Worm (Caenorhabditis elegans) whole organism, young adult: ENCODE results near the gene F54H5.14.

Experiments used
- B0035.1 ChIP-seq: sonication (generic microtip); optimal IDR thresholded peaks from 2 replicates; lab custom pipeline; 2016; ENCODE audit warnings: missing genetic modification characterization, mild to moderate bottlenecking, missing compliant biosample characterization, missing genotype, missing genetic modification reagents
- C06A6.2 ChIP-seq: fragments of 200-800 bp; sonication (Bioruptor generic); conservative IDR thresholded peaks from 2 replicates; pipeline ENCODE4 v1.3.6; 2022; ENCODE audit warnings: missing genetic modification characterization, missing compliant biosample characterization
- F39B2.1 ChIP-seq: fragments of 200-800 bp; sonication (Bioruptor generic); IDR thresholded peaks from 2 replicates; pipeline ENCODE4 v1.3.6; 2022; ENCODE audit warnings: missing genetic modification reagents, missing genetic modification characterization, missing compliant biosample characterization
- F55B11.4 ChIP-seq: sonication (generic microtip); optimal IDR thresholded peaks from 2 replicates; lab custom pipeline; 2016; ENCODE audit warnings: missing compliant biosample characterization, missing genetic modification characterization, borderline replicate concordance; ENCODE audit not compliant: insufficient read depth
- K11D2.4 ChIP-seq: fragments of 200-800 bp; sonication (Bioruptor generic); IDR thresholded peaks from 2 replicates; pipeline ENCODE4 v1.3.6; 2022; ENCODE audit warnings: missing genetic modification reagents, missing genetic modification characterization, missing compliant biosample characterization
- Y67H2A.10 ChIP-seq: fragments of 200-800 bp; sonication (Bioruptor generic); conservative IDR thresholded peaks from 2 replicates; pipeline ENCODE4 v1.3.6; 2022; ENCODE audit warnings: missing genetic modification reagents, missing genetic modification characterization, missing compliant biosample characterization
- akir-1 ChIP-seq: fragments of 200-800 bp; sonication (Bioruptor generic); optimal IDR thresholded peaks from 2 replicates; lab custom pipeline; 2018; ENCODE audit warnings: mild to moderate bottlenecking, missing genetic modification characterization, moderate library complexity, missing compliant biosample characterization
- aptf-3 ChIP-seq: fragments of 200-800 bp; sonication (Bioruptor generic); IDR thresholded peaks from 2 replicates; pipeline ENCODE4 v1.3.6; 2022; ENCODE audit warnings: missing genetic modification characterization, missing compliant biosample characterization
- atf-7 ChIP-seq: sonication (generic microtip); optimal IDR thresholded peaks from 2 replicates; lab custom pipeline; 2017; ENCODE audit warnings: mild to moderate bottlenecking, missing genetic modification characterization, missing compliant biosample characterization
- attf-3 ChIP-seq: fragments of 200-800 bp; sonication (Bioruptor generic); conservative IDR thresholded peaks from 2 replicates; pipeline ENCODE4 v1.3.6; 2022; ENCODE audit warnings: missing genetic modification reagents, missing genetic modification characterization, missing compliant biosample characterization
- attf-6 ChIP-seq: fragments of 200-800 bp; sonication (Bioruptor generic); IDR thresholded peaks from 2 replicates; pipeline ENCODE4 v1.3.6; 2022; ENCODE audit warnings: missing genetic modification reagents, missing genetic modification characterization, missing compliant biosample characterization
- cebp-1 ChIP-seq, 2 experiments: fragments of 200-800 bp in 1 of 2; sonication (Bioruptor generic) in 1 of 2; sonication (generic microtip) in 1 of 2; IDR thresholded peaks in 1 of 2; optimal IDR thresholded peaks in 1 of 2; 2 replicates each; pipeline versions ENCODE4 v1.3.6 to Lab custom; 2017 to 2022; ENCODE audit warnings: missing compliant biosample characterization in 2 of 2, missing genetic modification characterization in 2 of 2, mild to moderate bottlenecking in 1 of 2, missing genetic modification reagents in 1 of 2, moderate library complexity in 1 of 2
- ceh-27 ChIP-seq: fragments of 200-800 bp; sonication (Bioruptor generic); optimal IDR thresholded peaks from 2 replicates; lab custom pipeline; 2018; ENCODE audit warnings: mild to moderate bottlenecking, missing genetic modification characterization, moderate library complexity, missing compliant biosample characterization
- ceh-40 ChIP-seq: fragments of 200-800 bp; sonication (Bioruptor generic); IDR thresholded peaks from 2 replicates; pipeline ENCODE4 v1.3.6; 2022; ENCODE audit warnings: missing genetic modification characterization, missing compliant biosample characterization
- ceh-79 ChIP-seq: sonication (generic microtip); optimal IDR thresholded peaks from 2 replicates; lab custom pipeline; 2017; ENCODE audit warnings: mild to moderate bottlenecking, missing genetic modification characterization, missing compliant biosample characterization
- ceh-91 ChIP-seq: fragments of 200-800 bp; sonication (Bioruptor generic); IDR thresholded peaks from 2 replicates; pipeline ENCODE4 v1.3.6; 2022; ENCODE audit warnings: missing genetic modification reagents, missing genetic modification characterization, missing compliant biosample characterization
- chd-7 ChIP-seq: sonication (generic microtip); optimal IDR thresholded peaks from 2 replicates; lab custom pipeline; 2016; ENCODE audit warnings: mild to moderate bottlenecking, missing genetic modification characterization, moderate library complexity, missing compliant biosample characterization
- die-1 ChIP-seq: sonication (generic microtip); optimal IDR thresholded peaks from 2 replicates; lab custom pipeline; 2016; ENCODE audit warnings: missing genotype, mild to moderate bottlenecking, missing genetic modification characterization, missing compliant biosample characterization
- dox-1 ChIP-seq: fragments of 200-800 bp; sonication (Bioruptor generic); IDR thresholded peaks from 2 replicates; pipeline ENCODE4 v1.3.6; 2022; ENCODE audit warnings: missing genetic modification reagents, missing genetic modification characterization, missing compliant biosample characterization
- dpff-1 ChIP-seq: sonication (generic microtip); optimal IDR thresholded peaks from 2 replicates; lab custom pipeline; 2017; ENCODE audit warnings: mild to moderate bottlenecking, missing genetic modification characterization, missing compliant biosample characterization
- dpl-1 ChIP-seq: fragments of 150-350 bp; optimal IDR thresholded peaks from 2 replicates; lab custom pipeline; 2014; ENCODE audit warnings: missing biosample characterization, missing genetic modification reagents, missing genetic modification characterization
- egl-44 ChIP-seq: fragments of 200-800 bp; sonication (Bioruptor generic); IDR thresholded peaks from 2 replicates; pipeline ENCODE4 v1.3.6; 2022; ENCODE audit warnings: missing genetic modification reagents, missing genetic modification characterization, missing compliant biosample characterization
- fkh-3 ChIP-seq: sonication (generic microtip); optimal IDR thresholded peaks from 2 replicates; lab custom pipeline; 2016; ENCODE audit warnings: mild to moderate bottlenecking, missing genetic modification characterization, missing compliant biosample characterization
- gei-17 ChIP-seq: fragments of 200-800 bp; sonication (Bioruptor generic); optimal IDR thresholded peaks from 2 replicates; lab custom pipeline; 2018; ENCODE audit warnings: mild to moderate bottlenecking, missing genetic modification characterization, missing compliant biosample characterization
- hlh-12 ChIP-seq: sonication (generic microtip); optimal IDR thresholded peaks from 2 replicates; lab custom pipeline; 2016; ENCODE audit warnings: missing genetic modification characterization, missing compliant biosample characterization
- lag-1 ChIP-seq: fragments of 200-800 bp; sonication (Bioruptor generic); IDR thresholded peaks from 2 replicates; pipeline ENCODE4 v1.3.6; 2022; ENCODE audit warnings: missing genetic modification reagents, missing genetic modification characterization, missing compliant biosample characterization
- let-526 ChIP-seq: fragments of 200-800 bp; sonication (Bioruptor generic); IDR thresholded peaks from 2 replicates; pipeline ENCODE4 v1.3.6; 2022; ENCODE audit warnings: missing genetic modification reagents, missing genetic modification characterization, missing compliant biosample characterization
- let-607 ChIP-seq, 2 experiments: fragments of 200-800 bp in 1 of 2; sonication (Bioruptor generic) in 1 of 2; sonication (generic microtip) in 1 of 2; optimal IDR thresholded peaks; 2 replicates each; lab custom pipeline; 2016 to 2018; ENCODE audit warnings: mild to moderate bottlenecking in 2 of 2, missing compliant biosample characterization in 2 of 2, missing genetic modification characterization in 2 of 2, moderate library complexity in 2 of 2, missing genotype in 1 of 2
- lin-26 ChIP-seq: fragments of 200-800 bp; sonication (Bioruptor generic); IDR thresholded peaks from 2 replicates; pipeline ENCODE4 v1.3.6; 2022; ENCODE audit warnings: missing genetic modification reagents, missing genetic modification characterization, missing compliant biosample characterization
- lsy-27 ChIP-seq: sonication (generic microtip); optimal IDR thresholded peaks from 2 replicates; lab custom pipeline; 2017; ENCODE audit warnings: missing genetic modification characterization, mild to moderate bottlenecking, missing compliant biosample characterization, antibody characterized with exemption, missing genotype, borderline replicate concordance; ENCODE audit not compliant: insufficient read depth
- madf-8 ChIP-seq: fragments of 200-800 bp; sonication (Bioruptor generic); conservative IDR thresholded peaks from 2 replicates; pipeline ENCODE4 v1.3.6; 2022; ENCODE audit warnings: missing genetic modification reagents, missing genetic modification characterization, missing compliant biosample characterization
- nfya-1 ChIP-seq: sonication (generic microtip); optimal IDR thresholded peaks from 2 replicates; lab custom pipeline; 2017; ENCODE audit warnings: antibody characterized with exemption, missing compliant biosample characterization, missing genetic modification characterization, borderline replicate concordance; ENCODE audit not compliant: insufficient read depth
- nfya-2 ChIP-seq: fragments of 200-800 bp; sonication (Bioruptor generic); IDR thresholded peaks from 2 replicates; pipeline ENCODE4 v1.3.6; 2022; ENCODE audit warnings: missing genetic modification reagents, missing genetic modification characterization, missing compliant biosample characterization
- nhr-179 ChIP-seq: sonication (generic microtip); optimal IDR thresholded peaks from 2 replicates; lab custom pipeline; 2016; ENCODE audit warnings: mild to moderate bottlenecking, missing genetic modification characterization, missing compliant biosample characterization
- nhr-27 ChIP-seq: fragments of 200-800 bp; sonication (Bioruptor generic); optimal IDR thresholded peaks from 2 replicates; lab custom pipeline; 2018; ENCODE audit warnings: mild to moderate bottlenecking, missing genetic modification characterization, moderate library complexity, missing compliant biosample characterization
- pbrm-1 ChIP-seq: fragments of 200-800 bp; sonication (Bioruptor generic); IDR thresholded peaks from 2 replicates; pipeline ENCODE4 v1.3.6; 2022; ENCODE audit warnings: missing genetic modification reagents, missing genetic modification characterization, missing compliant biosample characterization
- sea-2 ChIP-seq: fragments of 200-800 bp; sonication (Bioruptor generic); IDR thresholded peaks from 2 replicates; pipeline ENCODE4 v1.3.6; 2022; ENCODE audit warnings: missing genetic modification characterization, missing compliant biosample characterization
- snpc-1.3 ChIP-seq: sonication (generic microtip); optimal IDR thresholded peaks from 2 replicates; lab custom pipeline; 2017; ENCODE audit warnings: missing genetic modification characterization, mild to moderate bottlenecking, missing compliant biosample characterization, antibody characterized with exemption, moderate library complexity, missing genotype, missing genetic modification reagents; ENCODE audit not compliant: insufficient read depth
- snpc-4 ChIP-seq, 5 experiments: fragments of 150-350 bp in 1 of 5; sonication (generic microtip) in 4 of 5; optimal IDR thresholded peaks; 2 replicates each; lab custom pipeline; 2014 to 2018; ENCODE audit warnings: missing genetic modification characterization in 5 of 5, missing biosample characterization in 3 of 5, antibody characterized with exemption in 2 of 5, mild to moderate bottlenecking in 2 of 5, missing compliant biosample characterization in 2 of 5, missing genotype in 2 of 5, moderate library complexity in 2 of 5, missing genetic modification reagents in 1 of 5
- tbp1 ChIP-seq: fragments of 200-800 bp; sonication (Bioruptor generic); optimal IDR thresholded peaks from 2 replicates; lab custom pipeline; 2018; ENCODE audit warnings: mild to moderate bottlenecking, missing genetic modification characterization, missing compliant biosample characterization
- tbx-9 ChIP-seq: sonication (generic microtip); optimal IDR thresholded peaks from 2 replicates; lab custom pipeline; 2016; ENCODE audit warnings: borderline replicate concordance, missing genetic modification characterization, inconsistent platforms, missing compliant biosample characterization
- zim-3 ChIP-seq: sonication (generic microtip); optimal IDR thresholded peaks from 2 replicates; lab custom pipeline; 2017; ENCODE audit warnings: mild to moderate bottlenecking, missing genetic modification characterization, moderate library complexity, missing compliant biosample characterization
- ztf-22 ChIP-seq: fragments of 200-800 bp; sonication (Bioruptor generic); optimal IDR thresholded peaks from 2 replicates; lab custom pipeline; 2018; ENCODE audit warnings: mild to moderate bottlenecking, missing genetic modification characterization, moderate library complexity, missing compliant biosample characterization
- ztf-26 ChIP-seq: sonication (generic microtip); optimal IDR thresholded peaks from 2 replicates; lab custom pipeline; 2017; ENCODE audit warnings: missing genetic modification characterization, missing compliant biosample characterization
- ztf-6 ChIP-seq: fragments of 200-800 bp; sonication (Bioruptor generic); IDR thresholded peaks from 2 replicates; pipeline ENCODE4 v1.3.6; 2022; ENCODE audit warnings: missing genetic modification reagents, missing genetic modification characterization, missing compliant biosample characterization

The F54H5.14 gene

DNA sequence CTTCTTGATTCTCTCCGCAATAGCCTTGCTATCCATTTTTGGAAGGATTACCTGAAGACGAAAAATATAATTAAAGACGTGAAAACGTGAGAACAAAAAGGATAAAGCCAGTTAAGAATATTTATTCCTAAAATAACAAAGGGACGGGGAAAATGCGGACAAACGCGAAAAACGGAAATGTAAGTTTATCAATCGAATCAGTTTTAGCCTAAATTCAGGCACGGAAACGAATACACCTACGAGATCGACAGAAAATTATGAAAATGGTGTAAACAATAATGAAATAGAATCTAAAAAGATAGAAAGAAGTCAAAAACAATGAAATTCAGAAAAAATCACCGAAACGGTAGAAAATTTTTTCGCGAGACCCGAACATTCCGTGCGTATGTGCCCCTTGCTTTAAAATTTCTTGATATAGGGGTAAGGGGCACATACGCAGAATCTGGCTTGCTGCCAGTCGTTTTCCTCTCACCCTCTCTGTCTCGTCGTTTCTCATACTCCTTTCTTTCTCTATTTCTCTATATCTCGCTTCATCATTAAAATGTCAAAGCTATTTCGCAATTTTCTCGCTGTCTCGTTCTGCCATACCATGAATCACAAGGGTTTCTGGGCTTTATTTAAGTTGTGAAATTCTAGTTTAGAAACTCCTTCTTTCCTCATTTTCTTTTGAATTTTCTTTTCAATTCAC lies 36.5 kb downstream of the F54H5.14 start, which contains the start of gene icd-1 (continued):
- peak; percentile 82 for TF ChIP-seq atf-7 (tag; lab: Kevin White, UChicago)
- TF ChIP-seq sea-2 (GFP tag; lab: Robert Waterston, UW): no peak
- peak; percentile 72; the same call in 1 of the 2 replicates for TF ChIP-seq attf-3 (GFP tag; lab: Robert Waterston, UW)
- TF ChIP-seq die-1: no peak
- peak; percentile 85 for TF ChIP-seq Y67H2A.10 (GFP tag; lab: Robert Waterston, UW)
- peak; percentile 79 for TF ChIP-seq K11D2.4 (GFP tag; lab: Robert Waterston, UW)
- 0 out of 2 replicates have a peak, but pooled peaks have one; percentile 33 for TF ChIP-seq egl-44
- TF ChIP-seq ztf-22: peak; percentile 37
- no peak for TF ChIP-seq akir-1
- peak; percentile 45; the same call in 1 of the 2 replicates for TF ChIP-seq lin-26 (GFP tag; lab: Robert Waterston, UW)
- TF ChIP-seq cebp-1 (GFP tag; IDR thresholded peaks at IDR 0.05; lab: Robert Waterston, UW): peak; percentile 99
- peak; percentile 100 for TF ChIP-seq cebp-1 (tag; optimal IDR thresholded peaks at IDR 0.05; lab: Kevin White, UChicago)
- no peak for TF ChIP-seq nfya-2 (GFP tag; lab: Robert Waterston, UW)
- 0 out of 2 replicates have a peak, but pooled peaks have one; percentile 37 for TF ChIP-seq ztf-6 (GFP tag; lab: Robert Waterston, UW)
- TF ChIP-seq tbx-9 (tag; lab: Kevin White, UChicago): no peak
- peak; percentile 53 to 80 for TF ChIP-seq let-607 (tag; optimal IDR thresholded peaks at IDR 0.05; lab: Kevin White, UChicago)
- TF ChIP-seq let-526: no peak
- TF ChIP-seq dpff-1 (tag; lab: Kevin White, UChicago): no peak
- peak; percentile 84 for TF ChIP-seq C06A6.2
- no peak for TF ChIP-seq fkh-3 (tag; lab: Kevin White, UChicago)
- TF ChIP-seq F39B2.1 (GFP tag; lab: Robert Waterston, UW): no peak
- TF ChIP-seq nfya-1 (tag; lab: Kevin White, UChicago): no peak
- no peak for TF ChIP-seq aptf-3 (GFP tag; lab: Robert Waterston, UW)
- peak; percentile 79 for TF ChIP-seq snpc-4 (GFP tag; optimal IDR thresholded peaks at IDR 0.05; lab: Kevin White, UChicago)
- TF ChIP-seq snpc-4 (tag; optimal IDR thresholded peaks at IDR 0.05; lab: Kevin White, UChicago): peak; percentile 83 to 90 (median 87)
- TF ChIP-seq F55B11.4 (tag; lab: Kevin White, UChicago): no peak
- TF ChIP-seq ceh-27 (GFP tag; lab: Kevin White, UChicago): peak; percentile 85
- no peak for TF ChIP-seq lsy-27 (tag; lab: Kevin White, UChicago)
- TF ChIP-seq B0035.1: no peak
- peak; percentile 76 for TF ChIP-seq tbp1 (GFP tag; lab: Kevin White, UChicago)
- no peak for TF ChIP-seq ceh-40
- TF ChIP-seq lag-1 (GFP tag; lab: Robert Waterston, UW): no peak
- peak; percentile 71 for TF ChIP-seq madf-8 (GFP tag; lab: Robert Waterston, UW)
- peak; percentile 89 for TF ChIP-seq snpc-1.3 (tag; lab: Kevin White, UChicago)
- TF ChIP-seq dpl-1 (GFP tag; lab: Kevin White, UChicago): peak; percentile 36
- TF ChIP-seq nhr-179 (tag; lab: Kevin White, UChicago): no peak
- TF ChIP-seq ztf-26 (tag; lab: Kevin White, UChicago): peak; percentile 88
- peak; percentile 44 for TF ChIP-seq zim-3
- peak; percentile 97 for TF ChIP-seq pbrm-1 (GFP tag; lab: Robert Waterston, UW)
- no peak for TF ChIP-seq nhr-27 (tag; lab: Kevin White, UChicago)
- peak; percentile 95 for TF ChIP-seq dox-1
- TF ChIP-seq ceh-79: no peak
- no peak for TF ChIP-seq hlh-12 (tag; lab: Kevin White, UChicago)
- peak; percentile 61; the same call in 1 of the 2 replicates for TF ChIP-seq attf-6 (GFP tag; lab: Robert Waterston, UW)
- TF ChIP-seq ceh-91 (GFP tag; lab: Robert Waterston, UW): peak; percentile 78
- TF ChIP-seq gei-17 (GFP tag; lab: Kevin White, UChicago): peak; percentile 80
- TF ChIP-seq chd-7 (tag; lab: Kevin White, UChicago): peak; percentile 73
